Fruit fly (Drosophila melanogaster) whole organism, wandering third instar larva: ENCODE measurements around the gene Tektin-C.

Experiments
- Hnf4 ChIP-seq: fragments of 200-800 bp; sonication (Bioruptor generic); optimal IDR thresholded peaks from 2 replicates; lab custom pipeline; 2016; ENCODE audit warnings: missing biosample characterization, mild to moderate bottlenecking, missing genetic modification characterization
- ey ChIP-seq: fragments of 200-800 bp; sonication (Bioruptor generic); optimal IDR thresholded peaks from 2 replicates; lab custom pipeline; 2016; ENCODE audit warnings: missing biosample characterization, missing genetic modification characterization

dm6 chr3L:5809201-5809584 lies 12.8 kb upstream of the Tektin-C start:
- TF ChIP-seq ey (no peak), Hnf4 (no peak)
